Fruit fly (Drosophila melanogaster) whole organism, pupa: ENCODE measurements around the gene sphinx1.

Source experiments
- CG10348 ChIP-seq: fragments of 200-800 bp; sonication (Bioruptor generic); IDR thresholded peaks from 2 replicates; pipeline ENCODE4 v1.3.6; 2022; ENCODE audit warnings: missing biosample characterization, missing genetic modification characterization
- CG12605 ChIP-seq: fragments of 200-800 bp; sonication (Bioruptor generic); IDR thresholded peaks from 2 replicates; pipeline ENCODE4 v1.3.6; 2022; ENCODE audit warnings: missing biosample characterization, missing genetic modification characterization
- CG13204 ChIP-seq: fragments of 200-800 bp; sonication (Bioruptor generic); optimal IDR thresholded peaks from 2 replicates; lab custom pipeline; 2018; ENCODE audit warnings: missing biosample characterization, mild to moderate bottlenecking, missing genetic modification characterization, moderate library complexity
- CG14655 ChIP-seq: fragments of 200-800 bp; sonication (Bioruptor generic); optimal IDR thresholded peaks from 3 replicates; lab custom pipeline; 2017; ENCODE audit warnings: mild to moderate bottlenecking, missing biosample characterization, missing genetic modification reagents, missing genetic modification characterization
- CG15710 ChIP-seq: fragments of 200-800 bp; sonication (Bioruptor generic); optimal IDR thresholded peaks from 2 replicates; lab custom pipeline; 2018; ENCODE audit warnings: missing biosample characterization, mild to moderate bottlenecking, missing genetic modification characterization, moderate library complexity
- CG17806 ChIP-seq: fragments of 200-800 bp; sonication (Bioruptor generic); optimal IDR thresholded peaks from 2 replicates; lab custom pipeline; 2018; ENCODE audit warnings: missing biosample characterization, mild to moderate bottlenecking, missing genetic modification characterization, moderate library complexity
- CG32121 ChIP-seq: fragments of 200-800 bp; sonication (Bioruptor generic); IDR thresholded peaks from 2 replicates; pipeline ENCODE4 v1.3.6; 2022; ENCODE audit warnings: missing biosample characterization, missing genetic modification characterization
- CG34367 ChIP-seq: fragments of 200-800 bp; sonication (Bioruptor generic); optimal IDR thresholded peaks from 2 replicates; lab custom pipeline; 2018; ENCODE audit warnings: missing biosample characterization, mild to moderate bottlenecking, missing genetic modification characterization
- CG4496 ChIP-seq: fragments of 200-800 bp; sonication (Bioruptor generic); IDR thresholded peaks from 3 replicates; pipeline ENCODE4 v1.3.6; 2022; ENCODE audit warnings: missing biosample characterization, missing genetic modification characterization
- CG8159 ChIP-seq: fragments of 200-800 bp; sonication (Bioruptor generic); optimal IDR thresholded peaks from 3 replicates; lab custom pipeline; 2018; ENCODE audit warnings: missing biosample characterization, mild to moderate bottlenecking, missing genetic modification characterization, moderate library complexity
- CG8301 ChIP-seq: fragments of 200-800 bp; sonication (Bioruptor generic); optimal IDR thresholded peaks from 2 replicates; lab custom pipeline; 2018; ENCODE audit warnings: missing biosample characterization, mild to moderate bottlenecking, missing genetic modification characterization
- CG9948 ChIP-seq: fragments of 200-800 bp; sonication (Bioruptor generic); optimal IDR thresholded peaks from 2 replicates; lab custom pipeline; 2018; ENCODE audit warnings: missing biosample characterization, mild to moderate bottlenecking, missing genetic modification characterization, moderate library complexity
- D1 ChIP-seq: fragments of 200-800 bp; sonication (Bioruptor generic); optimal IDR thresholded peaks from 2 replicates; lab custom pipeline; 2018; ENCODE audit warnings: missing biosample characterization, mild to moderate bottlenecking, missing genetic modification characterization, moderate library complexity
- EcR ChIP-seq: fragments of 200-800 bp; sonication (Bioruptor generic); optimal IDR thresholded peaks from 3 replicates; lab custom pipeline; 2019; ENCODE audit warnings: missing biosample characterization, missing genetic modification characterization, mild to moderate bottlenecking, moderate library complexity, missing genetic modification reagents
- Ets98B ChIP-seq: fragments of 200-800 bp; sonication (Bioruptor generic); IDR thresholded peaks from 2 replicates; pipeline ENCODE4 v1.3.6; 2022; ENCODE audit warnings: missing biosample characterization, missing genetic modification characterization
- Pif1A ChIP-seq: fragments of 200-800 bp; sonication (Bioruptor generic); optimal IDR thresholded peaks from 3 replicates; lab custom pipeline; 2016; ENCODE audit warnings: missing biosample characterization, missing genetic modification characterization
- Pif1B ChIP-seq: fragments of 200-800 bp; sonication (Bioruptor generic); optimal IDR thresholded peaks from 3 replicates; lab custom pipeline; 2016; ENCODE audit warnings: missing biosample characterization, missing genetic modification characterization
- Snoo ChIP-seq: fragments of 200-800 bp; sonication (Bioruptor generic); optimal IDR thresholded peaks from 3 replicates; lab custom pipeline; 2017; ENCODE audit warnings: missing biosample characterization, mild to moderate bottlenecking, missing genetic modification characterization, inconsistent platforms
- fd96Ca ChIP-seq: fragments of 200-800 bp; sonication (Bioruptor generic); IDR thresholded peaks from 3 replicates; pipeline ENCODE4 v1.3.6; 2022; ENCODE audit warnings: missing biosample characterization, missing genetic modification characterization
- gl ChIP-seq: fragments of 200-800 bp; sonication (Bioruptor generic); optimal IDR thresholded peaks from 2 replicates; lab custom pipeline; 2018; ENCODE audit warnings: missing biosample characterization, mild to moderate bottlenecking, missing genetic modification characterization
- rn ChIP-seq: fragments of 200-800 bp; sonication (Bioruptor generic); IDR thresholded peaks from 2 replicates; pipeline ENCODE4 v1.3.6; 2022; ENCODE audit warnings: missing biosample characterization, missing genetic modification characterization

sphinx1 gene

DNA sequence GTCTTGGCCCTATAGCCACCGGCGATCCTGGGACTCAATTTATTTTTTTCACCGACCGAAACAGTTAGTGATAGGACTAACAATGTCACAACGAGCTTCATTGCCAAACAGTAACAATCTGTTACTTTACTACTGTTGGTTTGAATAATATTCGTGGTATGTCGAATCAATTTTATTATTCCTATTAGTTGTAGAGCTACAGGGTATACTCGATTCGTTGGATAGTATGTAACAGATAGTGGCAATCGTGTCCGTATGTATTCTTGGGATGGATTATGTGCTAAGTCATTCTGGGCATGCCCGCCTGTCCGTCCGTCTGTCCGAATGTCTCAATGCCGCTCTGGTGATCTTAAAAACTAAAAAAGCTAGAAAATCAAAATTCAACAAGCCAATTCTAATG lies at the start of gene sphinx1:
TSS of gene sphinx1 (minus strand) at position 101 of the 400 bp plus-strand sequence.
- no peak for TF ChIP-seq CG10348 (GFP tag; lab: Robert Waterston, UW)
- no peak for TF ChIP-seq Ets98B
- TF ChIP-seq Pif1B, result no peak
- no peak for TF ChIP-seq Snoo
- TF ChIP-seq CG17806 (tag; lab: Kevin White, UChicago), result no peak
- TF ChIP-seq CG4496 (GFP tag; lab: Robert Waterston, UW), result no peak
- TF ChIP-seq CG13204 (GFP tag; lab: Kevin White, UChicago), result no peak
- no peak for TF ChIP-seq CG8159
- no peak for TF ChIP-seq EcR (GFP tag; lab: Kevin White, UChicago)
- no peak for TF ChIP-seq CG9948 (tag; lab: Kevin White, UChicago)
- no peak for TF ChIP-seq CG14655 (GFP tag; lab: Kevin White, UChicago)
- no peak for TF ChIP-seq CG12605
- TF ChIP-seq CG34367 (tag; lab: Kevin White, UChicago), result no peak
- TF ChIP-seq CG15710 (tag; lab: Kevin White, UChicago), result no peak
- TF ChIP-seq Pif1A (GFP tag; lab: Kevin White, UChicago), result no peak
- TF ChIP-seq rn (GFP tag; lab: Robert Waterston, UW), result no peak
- TF ChIP-seq CG32121 (GFP tag; lab: Robert Waterston, UW), result no peak
- TF ChIP-seq, all 21 proteins: peak for 0

- TF ChIP-seq CG8301 (tag; lab: Kevin White, UChicago) (no peak), CG34367 (tag; lab: Kevin White, UChicago) (no peak), CG15710 (tag; lab: Kevin White, UChicago) (no peak), CG9948 (tag; lab: Kevin White, UChicago) (no peak), CG13204 (GFP tag; lab: Kevin White, UChicago) (no peak), Snoo (no peak), CG14655 (GFP tag; lab: Kevin White, UChicago) (no peak), D1 (no peak), gl (tag; lab: Kevin White, UChicago) (no peak), fd96Ca (GFP tag; lab: Robert Waterston, UW) (no peak), Pif1A (GFP tag; lab: Kevin White, UChicago) (no peak), rn (GFP tag; lab: Robert Waterston, UW) (no peak), CG4496 (GFP tag; lab: Robert Waterston, UW) (no peak), Ets98B (no peak), EcR (GFP tag; lab: Kevin White, UChicago) (no peak), Pif1B (no peak), CG10348 (GFP tag; lab: Robert Waterston, UW) (no peak), CG32121 (GFP tag; lab: Robert Waterston, UW) (no peak), CG17806 (tag; lab: Kevin White, UChicago) (no peak), CG8159 (no peak)
These were observed 46.5 kb upstream of the sphinx1 start, which contains the start of gene mthl6 for dm6 chr3L:7485667-7486066. mthl6 (plus strand) TSS chr3L:7485967.

DNA sequence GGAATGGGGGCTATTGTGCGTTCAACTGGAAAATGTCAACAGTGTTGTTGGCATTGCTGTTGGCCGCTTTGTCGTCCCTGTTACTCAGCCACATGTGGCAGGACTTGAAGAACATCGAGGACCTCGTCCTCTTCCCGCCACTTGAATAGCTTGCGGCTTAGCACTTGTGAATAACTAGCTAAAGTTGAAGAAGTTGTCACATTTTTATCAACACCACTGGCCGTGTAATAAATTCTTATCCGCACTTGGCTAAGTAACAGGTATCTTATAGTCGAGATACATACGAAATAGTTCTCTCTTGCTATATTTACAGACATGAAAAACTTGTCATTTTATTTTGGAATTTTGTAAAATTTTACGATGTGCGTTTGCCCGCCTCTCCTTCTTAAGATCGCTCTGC lies 36.1 kb upstream of the sphinx1 start, which contains the start of gene CG43292:
TSS of gene CG43292 (plus strand) at position 301 of the 400 bp plus-strand sequence.
- TF ChIP-seq CG15710 (tag; lab: Kevin White, UChicago) (no peak), CG32121 (GFP tag; lab: Robert Waterston, UW) (no peak), CG34367 (tag; lab: Kevin White, UChicago) (no peak), rn (GFP tag; lab: Robert Waterston, UW) (no peak), Ets98B (no peak), Snoo (no peak), Pif1A (GFP tag; lab: Kevin White, UChicago) (no peak), gl (tag; lab: Kevin White, UChicago) (no peak), CG9948 (tag; lab: Kevin White, UChicago) (no peak), CG10348 (GFP tag; lab: Robert Waterston, UW) (no peak), D1 (no peak)

dm6 chr3L:7471259-7471658 lies 32.1 kb upstream of the sphinx1 start, which contains the start of gene CG8541:
CG8541 (plus strand) TSS chr3L:7471559.
- TF ChIP-seq Snoo, result no peak
- TF ChIP-seq EcR (GFP tag; lab: Kevin White, UChicago), result no peak
- no peak for TF ChIP-seq CG32121 (GFP tag; lab: Robert Waterston, UW)
- TF ChIP-seq CG15710 (tag; lab: Kevin White, UChicago), result no peak
- TF ChIP-seq CG12605, result no peak
- TF ChIP-seq CG4496 (GFP tag; lab: Robert Waterston, UW), result no peak
- TF ChIP-seq CG14655 (GFP tag; lab: Kevin White, UChicago), result no peak
- TF ChIP-seq CG17806 (tag; lab: Kevin White, UChicago), result no peak
- no peak for TF ChIP-seq CG13204 (GFP tag; lab: Kevin White, UChicago)
- TF ChIP-seq gl (tag; lab: Kevin White, UChicago), result no peak
- TF ChIP-seq Pif1B, result no peak
- TF ChIP-seq CG8301 (tag; lab: Kevin White, UChicago), result no peak
- TF ChIP-seq CG10348 (GFP tag; lab: Robert Waterston, UW), result no peak
- TF ChIP-seq CG9948 (tag; lab: Kevin White, UChicago), result no peak
- no peak for TF ChIP-seq rn (GFP tag; lab: Robert Waterston, UW)

DNA sequence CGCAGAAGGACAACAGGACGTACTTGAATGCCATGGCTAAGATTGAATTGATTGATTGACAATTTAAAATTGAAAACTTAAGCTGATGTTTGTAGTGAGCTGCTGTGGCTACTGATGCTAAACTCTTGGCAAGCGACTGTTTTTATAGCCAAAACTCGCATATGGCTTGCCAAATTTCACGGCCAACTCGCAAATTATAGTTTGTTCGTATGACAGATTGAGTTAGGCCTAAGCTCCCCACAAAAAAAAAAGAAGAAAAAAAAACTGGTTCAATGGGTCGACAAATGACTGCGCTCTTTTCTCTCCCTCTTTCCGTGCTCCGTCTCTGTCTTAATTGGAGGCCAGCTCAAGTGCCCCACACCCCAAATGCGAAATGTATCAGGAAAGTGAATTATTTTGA lies 31.0 kb upstream of the sphinx1 start, which contains the start of gene CG8543:
TSS of gene CG8543 (minus strand) at position 101 of the 400 bp plus-strand sequence.
- TF ChIP-seq CG17806 (tag; lab: Kevin White, UChicago), result no peak

DNA sequence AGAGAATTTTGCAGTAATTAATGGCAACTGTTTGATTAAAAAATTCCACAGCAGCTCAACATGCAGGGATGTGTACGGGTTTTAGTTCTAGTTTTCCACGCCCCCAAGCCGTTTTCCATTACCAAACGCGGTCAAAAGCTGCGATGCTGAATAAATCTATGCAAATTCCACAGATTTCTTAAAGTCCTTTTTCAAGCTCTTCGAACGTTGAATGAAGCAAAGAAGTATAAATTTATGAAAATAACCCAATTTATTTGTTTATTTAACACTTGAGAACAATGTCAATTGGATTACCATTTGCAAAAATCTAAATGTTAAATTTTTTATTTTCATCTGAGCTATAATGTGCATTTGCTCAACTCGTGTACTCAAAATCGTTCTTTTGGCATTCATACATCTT lies 26.0 kb upstream of the sphinx1 start, which contains the start of the genes CG42660, CG42661 and Tsp66A:
TSS of gene CG42660 (plus strand) at position 301 of the 400 bp plus-strand sequence.
TSS of gene CG42661 (plus strand) at position 301 of the 400 bp plus-strand sequence.
TSS of gene Tsp66A (plus strand) at position 301 of the 400 bp plus-strand sequence.
- TF ChIP-seq Pif1B, result no peak
- no peak for TF ChIP-seq EcR (GFP tag; lab: Kevin White, UChicago)
- TF ChIP-seq Ets98B, result no peak
- no peak for TF ChIP-seq CG13204 (GFP tag; lab: Kevin White, UChicago)
- TF ChIP-seq rn (GFP tag; lab: Robert Waterston, UW), result no peak
- no peak for TF ChIP-seq Pif1A (GFP tag; lab: Kevin White, UChicago)
- no peak for TF ChIP-seq fd96Ca (GFP tag; lab: Robert Waterston, UW)
- TF ChIP-seq D1, result no peak
- no peak for TF ChIP-seq CG12605
- no peak for TF ChIP-seq gl (tag; lab: Kevin White, UChicago)
- TF ChIP-seq CG4496 (GFP tag; lab: Robert Waterston, UW), result no peak
- TF ChIP-seq CG8159, result no peak
- TF ChIP-seq CG17806 (tag; lab: Kevin White, UChicago), result no peak
- TF ChIP-seq CG14655 (GFP tag; lab: Kevin White, UChicago), result no peak
- no peak for TF ChIP-seq CG32121 (GFP tag; lab: Robert Waterston, UW)
- TF ChIP-seq Snoo, result no peak
- no peak for TF ChIP-seq CG8301 (tag; lab: Kevin White, UChicago)
- TF ChIP-seq CG10348 (GFP tag; lab: Robert Waterston, UW), result no peak
